Fruit fly (Drosophila melanogaster): ENCODE data around the gene COX6B.

DNA sequence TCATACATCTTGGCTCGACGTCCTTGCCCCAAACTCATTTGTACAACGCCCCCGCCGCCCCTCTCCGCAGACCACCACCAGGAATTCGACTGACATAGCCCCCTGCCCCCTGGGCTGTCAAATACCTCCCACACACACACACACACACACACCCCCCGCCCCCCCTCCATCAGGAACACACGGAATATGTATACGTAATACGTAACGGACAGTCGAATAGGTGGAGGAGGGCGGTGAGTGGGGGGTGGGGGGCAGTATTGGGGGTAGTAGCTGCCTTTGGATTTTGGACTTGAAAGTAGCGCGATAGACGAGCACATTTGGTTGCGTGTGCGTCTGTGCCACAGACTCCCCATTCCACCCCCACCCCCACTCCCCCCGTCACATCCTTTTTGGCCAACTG, 48.4 kb upstream of the COX6B start:
- TF ChIP-seq CG8478 (optimal IDR thresholded peaks at IDR 0.05) = no peak
- TF ChIP-seq usp (GFP tag; optimal IDR thresholded peaks at IDR 0.05) = no peak
- no peak for TF ChIP-seq EcR (GFP tag; optimal IDR thresholded peaks at IDR 0.05)
- TF ChIP-seq psq (optimal IDR thresholded peaks at IDR 0.05) = no peak
- TF ChIP-seq pan (optimal IDR thresholded peaks at IDR 0.05) = no peak
- no peak for TF ChIP-seq Dll (optimal IDR thresholded peaks at IDR 0.05)
